Fruit fly (Drosophila melanogaster) whole organism, adult: ENCODE measurements around the gene gammaSnap2.

Experiments used
- CG11617 ChIP-seq: fragments of 200-800 bp; sonication (Bioruptor generic); optimal IDR thresholded peaks from 2 replicates; lab custom pipeline; 2017; ENCODE audit warnings: mild to moderate bottlenecking, missing biosample characterization, missing genetic modification reagents, missing genetic modification characterization
- CG12768 ChIP-seq: fragments of 200-800 bp; sonication (Bioruptor generic); optimal IDR thresholded peaks from 2 replicates; lab custom pipeline; 2017; ENCODE audit warnings: missing biosample characterization, missing genetic modification characterization, mild to moderate bottlenecking, moderate library complexity, missing genetic modification reagents
- CG14711 ChIP-seq: fragments of 200-800 bp; sonication (Bioruptor generic); optimal IDR thresholded peaks from 2 replicates; lab custom pipeline; 2018; ENCODE audit warnings: missing biosample characterization, mild to moderate bottlenecking, missing genetic modification characterization, moderate library complexity
- CG33017 ChIP-seq: fragments of 200-800 bp; sonication (Bioruptor generic); optimal IDR thresholded peaks from 2 replicates; lab custom pipeline; 2018; ENCODE audit warnings: missing biosample characterization, mild to moderate bottlenecking, missing genetic modification characterization, moderate library complexity
- CG5204 ChIP-seq: fragments of 200-800 bp; sonication (Bioruptor generic); optimal IDR thresholded peaks from 2 replicates; lab custom pipeline; 2016; ENCODE audit warnings: missing biosample characterization, missing genetic modification characterization
- CG7045 ChIP-seq: fragments of 200-800 bp; sonication (Bioruptor generic); optimal IDR thresholded peaks from 2 replicates; lab custom pipeline; 2017; ENCODE audit warnings: missing biosample characterization, mild to moderate bottlenecking, missing genetic modification characterization
- CG7101 ChIP-seq: fragments of 200-800 bp; sonication (Bioruptor generic); optimal IDR thresholded peaks from 2 replicates; lab custom pipeline; 2018; ENCODE audit warnings: missing biosample characterization, mild to moderate bottlenecking, missing genetic modification characterization, moderate library complexity
- Clk ChIP-seq: fragments of 200-800 bp; sonication (Bioruptor generic); optimal IDR thresholded peaks from 2 replicates; lab custom pipeline; 2017; ENCODE audit warnings: missing biosample characterization, missing genetic modification characterization
- Crg-1 ChIP-seq: fragments of 200-800 bp; sonication (Bioruptor generic); optimal IDR thresholded peaks from 2 replicates; lab custom pipeline; 2016; ENCODE audit warnings: missing biosample characterization, missing genetic modification characterization
- Hr96 ChIP-seq: fragments of 200-800 bp; sonication (Bioruptor generic); optimal IDR thresholded peaks from 2 replicates; lab custom pipeline; 2016; ENCODE audit warnings: missing biosample characterization, missing genetic modification characterization
- Mnt ChIP-seq: fragments of 200-800 bp; sonication (Bioruptor generic); optimal IDR thresholded peaks from 2 replicates; lab custom pipeline; 2016; ENCODE audit warnings: missing biosample characterization, mild to moderate bottlenecking, missing genetic modification characterization
- bab1 ChIP-seq: fragments of 200-800 bp; sonication (Bioruptor generic); optimal IDR thresholded peaks from 3 replicates; lab custom pipeline; 2019; ENCODE audit warnings: missing biosample characterization, mild to moderate bottlenecking, missing genetic modification characterization, moderate library complexity
- cic ChIP-seq: fragments of 200-800 bp; sonication (Bioruptor generic); optimal IDR thresholded peaks from 2 replicates; lab custom pipeline; 2017; ENCODE audit warnings: missing biosample characterization, mild to moderate bottlenecking, missing genetic modification characterization, moderate library complexity
- cnc ChIP-seq, 2 experiments: fragments of >200 bp; optimal IDR thresholded peaks; 2 replicates each; lab custom pipeline; 2017
- kay ChIP-seq: fragments of 200-800 bp; sonication (Bioruptor generic); peaks from one replicate; lab custom pipeline; 2016; ENCODE audit warnings: missing biosample characterization, missing genetic modification characterization, borderline replicate concordance
- ovo ChIP-seq: fragments of 200-800 bp; sonication (Bioruptor generic); optimal IDR thresholded peaks from 2 replicates; lab custom pipeline; 2016; ENCODE audit warnings: missing biosample characterization, missing genetic modification characterization
- pad ChIP-seq: fragments of 200-800 bp; sonication (Bioruptor generic); optimal IDR thresholded peaks from 3 replicates; lab custom pipeline; 2017; ENCODE audit warnings: missing biosample characterization, missing genetic modification characterization, mild to moderate bottlenecking, moderate library complexity, missing genetic modification reagents
- tj ChIP-seq: fragments of 200-800 bp; sonication (Bioruptor generic); optimal IDR thresholded peaks from 3 replicates; lab custom pipeline; 2017; ENCODE audit warnings: missing biosample characterization, mild to moderate bottlenecking, missing genetic modification characterization, moderate library complexity
- toe ChIP-seq: fragments of 200-800 bp; sonication (Bioruptor generic); optimal IDR thresholded peaks from 2 replicates; lab custom pipeline; 2016; ENCODE audit warnings: missing biosample characterization, missing genetic modification characterization

gammaSnap2 gene

DNA sequence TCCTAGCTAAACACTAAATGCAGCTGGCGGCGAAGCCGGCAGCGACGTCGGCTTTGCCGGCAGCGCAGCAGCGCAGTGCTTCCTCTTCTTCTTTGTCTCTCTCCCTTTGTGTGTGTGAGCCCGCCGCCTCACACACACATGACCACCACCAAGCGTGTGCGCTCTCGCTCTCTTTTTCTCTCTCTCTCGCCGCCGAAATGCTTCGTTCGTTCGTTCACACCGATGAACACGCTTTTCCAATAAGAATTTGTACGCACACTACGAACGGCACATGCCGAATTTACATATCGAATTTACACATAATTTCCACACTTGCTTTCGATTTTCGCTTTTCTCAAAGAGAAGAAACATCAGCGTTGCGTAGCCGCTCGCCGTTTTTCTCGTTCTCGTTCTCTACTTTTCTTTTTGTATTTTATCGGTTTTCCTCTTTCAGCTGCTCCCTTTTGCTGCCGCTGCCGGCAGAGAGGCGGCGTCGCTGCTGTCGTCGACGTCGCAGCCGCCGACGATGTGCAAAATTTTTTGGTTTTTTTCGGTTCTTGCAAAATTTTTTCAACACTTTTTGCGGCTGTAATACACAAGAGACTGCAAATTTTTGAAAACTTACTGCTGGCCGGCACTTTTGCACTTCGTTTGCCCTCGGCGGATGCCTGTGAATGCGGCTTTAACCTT lies 11.9 kb downstream of the gammaSnap2 start:
- TF ChIP-seq cnc (optimal IDR thresholded peaks at IDR 0.05; lab: Kevin White, UChicago) (no peak), cic (peak; percentile 46)

DNA sequence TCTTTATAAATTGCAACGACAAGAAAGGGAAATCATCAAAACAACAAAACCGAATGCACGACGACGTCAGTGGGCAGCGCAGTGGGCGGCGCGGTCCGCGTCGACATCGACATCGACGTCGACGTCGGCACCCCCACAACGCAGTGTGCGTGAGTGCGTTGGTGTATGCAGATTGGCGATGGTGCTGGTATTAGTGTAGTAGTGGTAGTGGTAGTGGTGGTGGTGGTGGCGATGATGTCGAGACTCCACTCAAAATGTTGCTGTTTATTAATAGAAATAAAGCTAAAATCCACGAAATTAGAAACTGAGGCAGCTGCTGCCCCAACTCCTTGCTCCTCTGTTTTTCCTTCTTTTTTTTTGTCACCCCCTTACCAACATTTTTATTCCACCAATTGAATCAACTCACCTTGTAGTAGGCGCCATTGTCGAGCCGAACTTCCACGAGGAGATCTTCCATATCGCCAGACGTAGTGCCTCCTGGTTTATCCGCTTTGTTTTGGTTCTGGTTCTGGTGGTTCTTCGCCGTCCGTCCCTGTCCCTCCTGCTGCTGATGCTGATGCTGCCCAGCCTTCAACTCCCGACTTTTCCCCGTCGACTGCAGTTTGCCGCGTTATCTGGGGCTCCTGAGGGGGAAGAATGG lies 12.8 kb downstream of the gammaSnap2 start:
- TF ChIP-seq tj, result no peak
- no peak for TF ChIP-seq CG14711 (tag; lab: Kevin White, UChicago)
- TF ChIP-seq bab1, result no peak
- TF ChIP-seq toe (GFP tag; lab: Kevin White, UChicago), result no peak
- no peak for TF ChIP-seq ovo

DNA sequence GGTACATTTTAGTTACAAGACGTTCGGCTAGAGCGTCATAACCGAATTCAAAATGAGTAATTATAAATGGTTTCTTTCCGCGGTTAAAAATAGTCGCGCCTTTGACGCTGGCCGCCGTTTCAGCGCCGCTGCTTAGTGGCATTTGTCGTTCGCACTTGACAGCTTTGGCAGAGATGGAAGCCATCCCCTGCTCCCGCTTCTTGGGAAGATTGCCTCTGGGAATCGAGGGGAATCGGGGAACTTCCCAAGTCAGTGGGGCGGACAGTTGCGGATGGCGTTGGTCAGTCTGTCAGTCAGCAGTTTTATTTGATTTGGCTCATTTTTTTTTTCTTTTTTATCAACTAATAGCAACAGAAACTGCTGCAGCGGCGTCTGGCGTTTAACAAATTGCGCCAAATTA lies 14.4 kb downstream of the gammaSnap2 start:
- no peak for TF ChIP-seq CG5204 (GFP tag; lab: Kevin White, UChicago)

DNA sequence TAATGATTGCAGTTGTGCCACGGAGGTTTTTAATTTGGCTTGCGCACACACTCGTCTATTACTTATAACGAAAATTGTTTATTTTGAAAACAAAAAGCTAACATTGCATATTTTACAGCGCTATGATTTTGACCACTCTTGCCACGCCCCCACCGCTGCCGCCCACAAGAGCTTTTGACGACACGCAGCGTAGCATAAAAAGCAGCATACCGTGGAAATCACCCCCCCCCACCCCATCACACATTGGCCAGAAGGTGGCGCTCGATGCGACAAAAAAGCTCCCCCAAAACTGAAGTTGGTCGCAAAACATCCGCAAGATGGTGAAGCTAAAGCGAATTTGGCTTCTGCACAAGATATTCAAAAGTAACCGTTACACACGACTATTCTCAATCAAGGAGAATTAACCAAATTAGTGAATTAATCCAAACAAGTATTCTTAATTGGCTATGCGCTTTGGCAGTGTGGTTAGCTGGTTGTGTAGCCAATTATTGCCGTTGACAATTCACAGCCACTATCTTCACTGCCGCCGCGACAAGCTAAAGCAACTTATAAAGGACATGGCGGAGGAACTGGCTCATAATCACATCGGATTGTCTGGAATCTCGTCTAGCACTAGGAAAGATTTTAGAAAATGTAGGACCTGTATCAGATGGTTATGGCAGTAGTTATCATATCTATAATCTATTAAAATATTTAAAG lies 20.6 kb downstream of the gammaSnap2 start:
- TF ChIP-seq Clk (GFP tag; lab: Kevin White, UChicago), result peak; percentile 16
- TF ChIP-seq kay, result peak; percentile 53
- TF ChIP-seq bab1, result peak; percentile 73
- TF ChIP-seq CG14711 (tag; lab: Kevin White, UChicago), result peak; percentile 0
- peak; percentile 47 for TF ChIP-seq pad (GFP tag; lab: Kevin White, UChicago)
- no peak for TF ChIP-seq Hr96 (GFP tag; lab: Kevin White, UChicago)
- TF ChIP-seq tj, result peak; percentile 11
- TF ChIP-seq CG7045 (GFP tag; lab: Kevin White, UChicago), result no peak

DNA sequence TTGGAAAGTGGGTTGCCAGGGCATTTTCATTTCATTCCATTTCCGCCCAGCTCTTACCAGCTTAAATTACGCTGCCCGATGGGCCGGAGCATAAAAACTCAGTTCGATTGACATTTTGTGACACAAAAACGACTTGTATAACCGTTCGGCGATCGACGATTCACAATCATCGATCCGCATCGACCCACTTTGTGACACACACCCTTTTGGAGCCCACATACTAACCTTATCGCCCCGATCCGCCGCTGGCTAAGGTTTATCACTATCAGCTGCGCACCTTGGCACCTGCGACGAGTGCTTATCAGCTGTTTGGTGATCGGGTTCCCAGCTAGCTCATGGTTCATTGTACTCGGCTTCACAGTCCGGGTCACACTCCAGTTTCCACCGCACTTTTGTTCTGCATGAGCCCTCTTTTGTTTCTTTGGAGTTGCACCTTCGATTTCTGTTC lies 21.8 kb downstream of the gammaSnap2 start:
- TF ChIP-seq CG7101 (tag; lab: Kevin White, UChicago), result no peak
- TF ChIP-seq Clk (GFP tag; lab: Kevin White, UChicago), result no peak
- TF ChIP-seq kay, result peak; percentile 24
- TF ChIP-seq Mnt (GFP tag; lab: Kevin White, UChicago), result peak; percentile 19
- TF ChIP-seq cic, result peak; percentile 30
- TF ChIP-seq CG12768 (GFP tag; lab: Kevin White, UChicago), result peak; percentile 71
- no peak for TF ChIP-seq CG11617
- no peak for TF ChIP-seq Crg-1 (GFP tag; lab: Kevin White, UChicago)
- TF ChIP-seq ovo, result no peak

DNA sequence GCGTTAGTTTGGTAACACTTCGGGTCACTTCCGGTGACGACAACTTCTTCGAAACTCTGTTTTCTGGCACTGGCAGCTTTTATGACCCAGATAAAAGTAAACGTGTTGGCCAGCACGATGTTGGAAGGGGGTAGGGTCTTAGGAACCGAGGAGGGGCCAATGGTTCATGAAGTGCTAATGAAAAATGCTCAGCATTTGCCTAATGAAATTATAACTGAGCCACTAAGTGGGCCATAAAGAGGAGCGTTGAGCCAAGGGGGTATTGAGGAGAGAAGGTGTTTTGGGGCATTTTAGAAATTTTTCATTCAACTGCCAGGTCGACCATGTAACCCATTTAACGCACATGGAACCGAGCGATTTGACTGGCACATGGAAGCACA lies 22.9 kb downstream of the gammaSnap2 start:
- TF ChIP-seq kay (no peak), CG12768 (GFP tag; lab: Kevin White, UChicago) (no peak), CG11617 (no peak), toe (GFP tag; lab: Kevin White, UChicago) (no peak), cnc (optimal IDR thresholded peaks at IDR 0.05; lab: Kevin White, UChicago) (no peak), pad (GFP tag; lab: Kevin White, UChicago) (no peak), CG33017 (tag; lab: Kevin White, UChicago) (no peak), Mnt (GFP tag; lab: Kevin White, UChicago) (no peak)

DNA sequence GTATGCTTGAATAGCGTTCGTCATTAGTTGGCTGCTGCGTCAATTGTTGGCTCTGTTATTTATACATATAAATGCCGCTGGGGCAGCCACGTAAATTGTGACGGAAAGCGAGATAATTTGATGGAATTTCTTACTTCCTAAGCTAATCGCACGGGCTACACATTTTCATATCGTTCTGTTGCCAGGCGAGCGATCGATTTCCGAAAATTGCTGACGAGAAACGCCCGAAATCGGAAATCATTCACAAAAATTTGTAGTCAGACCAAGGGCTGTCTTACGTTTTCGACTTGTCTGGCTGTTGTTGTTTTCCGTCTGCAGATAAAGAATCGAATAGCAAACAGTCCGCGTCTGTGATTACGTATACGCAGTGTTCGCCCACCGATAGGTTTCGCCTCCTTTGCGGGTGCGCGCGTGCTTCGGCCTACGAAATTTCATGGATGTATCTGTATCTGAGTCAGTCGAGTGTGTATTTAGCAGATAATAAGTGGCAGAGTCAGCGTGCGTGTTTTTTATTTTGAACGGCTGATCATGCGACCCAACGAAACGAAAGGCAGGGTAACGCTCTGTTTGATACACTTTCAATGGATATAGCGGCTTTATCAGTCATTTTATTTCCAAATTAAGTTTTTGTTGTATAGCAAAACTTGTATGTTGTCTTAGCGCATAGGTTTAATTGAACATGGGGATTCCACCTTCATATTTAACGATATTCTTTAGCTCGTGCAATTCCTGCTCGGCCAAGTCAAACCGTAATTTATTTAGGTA lies 23.5 kb downstream of the gammaSnap2 start:
- TF ChIP-seq Mnt (GFP tag; lab: Kevin White, UChicago), result peak; percentile 35
- peak; percentile 26 for TF ChIP-seq CG7045 (GFP tag; lab: Kevin White, UChicago)
- peak; percentile 70 for TF ChIP-seq cic
- TF ChIP-seq Clk (GFP tag; lab: Kevin White, UChicago), result no peak
- TF ChIP-seq CG14711 (tag; lab: Kevin White, UChicago), result no peak
- peak; percentile 3 for TF ChIP-seq CG33017 (tag; lab: Kevin White, UChicago)

DNA sequence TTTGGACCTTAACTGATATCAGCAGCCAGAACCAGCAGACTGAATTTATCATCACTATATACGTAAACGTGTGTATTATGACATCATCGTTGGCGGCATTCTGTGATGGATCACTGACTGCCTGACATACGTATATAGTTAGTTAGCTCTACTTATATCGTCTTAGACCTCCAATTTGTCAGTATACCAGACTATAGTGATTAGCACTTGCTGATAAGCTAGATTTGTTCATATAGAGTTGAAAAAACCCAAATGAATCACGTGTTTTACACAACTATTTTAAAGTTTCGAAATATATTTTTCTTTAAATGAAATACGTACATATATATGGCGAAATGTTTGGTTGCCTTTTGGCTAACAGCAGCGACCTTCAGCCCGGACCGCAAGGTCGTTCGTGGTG lies 25.4 kb downstream of the gammaSnap2 start:
- TF ChIP-seq CG12768 (GFP tag; lab: Kevin White, UChicago), result no peak
- TF ChIP-seq Mnt (GFP tag; lab: Kevin White, UChicago), result no peak
- TF ChIP-seq kay, result peak; percentile 90
- TF ChIP-seq CG11617, result no peak
